Worm (Caenorhabditis elegans): ENCODE results near the gene apm-3.

DNA sequence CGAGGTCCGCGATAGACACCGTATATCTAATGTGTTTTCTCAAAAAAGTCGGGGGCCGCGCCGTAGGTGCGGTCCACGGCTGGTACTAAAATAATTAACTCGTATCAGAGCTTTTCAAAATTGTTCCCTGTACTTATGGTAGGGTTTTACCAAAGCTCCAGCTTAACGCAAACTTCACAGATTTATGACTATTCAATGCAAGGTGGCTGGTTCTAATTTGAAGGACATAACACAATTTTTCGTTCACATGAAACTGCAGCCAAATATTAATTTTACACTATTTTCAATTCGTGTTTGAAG lies 20.4 kb downstream of the apm-3 start:
- TF ChIP-seq hmg-1.2 (GFP tag; IDR thresholded peaks at IDR 0.05) (no peak), ama-1 (optimal IDR thresholded peaks at IDR 0.05) (no peak), ama-1 (GFP tag; optimal IDR thresholded peaks at IDR 0.05) (no peak)
